Worm (Caenorhabditis elegans): Measurements from ENCODE around the gene phlp-2.

Gene phlp-2

ce11 chrIII:4205751-4206327 is 3.4 kb upstream of the phlp-2 start, which contains the start of gene R74.8:
Gene R74.8, plus strand, starts transcription at chrIII:4206277.
- peak; percentile 11 for TF ChIP-seq nfya-1 (tag; optimal IDR thresholded peaks at IDR 0.05; ENCODE audit: insufficient read depth)
- no peak for TF ChIP-seq nhr-11 (tag; optimal IDR thresholded peaks at IDR 0.05)
- no peak for TF ChIP-seq ZK546.5 (tag; optimal IDR thresholded peaks at IDR 0.05)
- no peak for TF ChIP-seq nhr-23 (tag; optimal IDR thresholded peaks at IDR 0.05)

ce11 chrIII:4208210-4208609 is 1.1 kb upstream of the phlp-2 start:
- TF ChIP-seq fkh-10 (GFP tag; optimal IDR thresholded peaks at IDR 0.05) (no peak), ceh-28 (tag; optimal IDR thresholded peaks at IDR 0.05) (no peak), elt-2 (tag; optimal IDR thresholded peaks at IDR 0.05) (no peak), nhr-76 (tag; optimal IDR thresholded peaks at IDR 0.05) (no peak), nhr-23 (tag; optimal IDR thresholded peaks at IDR 0.05) (no peak), lin-39 (tag; optimal IDR thresholded peaks at IDR 0.05) (no peak), nhr-28 (tag; optimal IDR thresholded peaks at IDR 0.05) (no peak), fkh-2 (tag; optimal IDR thresholded peaks at IDR 0.05) (no peak), nhr-237 (tag; optimal IDR thresholded peaks at IDR 0.05) (no peak), ZK546.5 (tag; optimal IDR thresholded peaks at IDR 0.05) (no peak), nhr-12 (tag; optimal IDR thresholded peaks at IDR 0.05) (no peak), egl-27 (tag; optimal IDR thresholded peaks at IDR 0.05) (no peak), eor-1 (tag; optimal IDR thresholded peaks at IDR 0.05) (no peak), ztf-11 (tag; optimal IDR thresholded peaks at IDR 0.05) (no peak), mml-1 (tag; optimal IDR thresholded peaks at IDR 0.05) (no peak), pqm-1 (tag; optimal IDR thresholded peaks at IDR 0.05) (no peak), sea-2 (GFP tag; optimal IDR thresholded peaks at IDR 0.05) (no peak)

ce11 chrIII:4210661-4211060 is 1.4 kb downstream of the phlp-2 start:
- TF ChIP-seq tbx-2 (tag; optimal IDR thresholded peaks at IDR 0.05), result no peak
- TF ChIP-seq snpc-4 (tag; optimal IDR thresholded peaks at IDR 0.05), result no peak
- no peak for TF ChIP-seq nhr-237 (tag; optimal IDR thresholded peaks at IDR 0.05)
- no peak for TF ChIP-seq hmg-11 (tag; optimal IDR thresholded peaks at IDR 0.05)
- no peak for TF ChIP-seq R02D3.7 (tag; optimal IDR thresholded peaks at IDR 0.05)
- peak; percentile 93 for TF ChIP-seq nfya-1 (tag; optimal IDR thresholded peaks at IDR 0.05; ENCODE audit: insufficient read depth)
- no peak for TF ChIP-seq zag-1 (tag; optimal IDR thresholded peaks at IDR 0.05)

DNA sequence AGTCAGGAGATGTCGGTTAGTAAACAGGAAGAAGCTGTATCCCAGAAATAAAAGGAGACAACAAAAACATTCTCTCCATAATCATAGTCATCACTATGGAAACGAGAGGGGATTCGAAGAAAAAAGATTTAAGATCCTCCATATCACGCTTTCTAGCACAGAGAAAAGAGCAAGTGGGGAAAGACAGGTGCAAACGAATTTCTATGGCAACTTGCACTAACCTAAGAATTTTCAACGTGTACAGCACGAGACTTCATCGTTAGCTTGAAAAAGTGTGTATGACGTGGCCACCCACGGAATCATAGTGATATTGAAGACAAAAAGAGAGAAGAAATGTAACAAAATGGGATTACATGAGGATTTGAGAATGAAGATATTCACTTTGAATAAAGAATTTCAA is 11.6 kb downstream of the phlp-2 start:
- no peak for TF ChIP-seq nhr-12 (tag; optimal IDR thresholded peaks at IDR 0.05)
- no peak for TF ChIP-seq aly-2 (tag; optimal IDR thresholded peaks at IDR 0.05)
- no peak for TF ChIP-seq fos-1 (tag; optimal IDR thresholded peaks at IDR 0.05)
- TF ChIP-seq pha-4 (tag; optimal IDR thresholded peaks at IDR 0.05), result no peak
- no peak for TF ChIP-seq lin-15B (tag; optimal IDR thresholded peaks at IDR 0.05)
- TF ChIP-seq nhr-67 (tag; optimal IDR thresholded peaks at IDR 0.05), result no peak
- TF ChIP-seq nhr-43 (tag; optimal IDR thresholded peaks at IDR 0.05; ENCODE audit: poor library complexity, severe bottlenecking), result no peak
- TF ChIP-seq sea-2 (GFP tag; optimal IDR thresholded peaks at IDR 0.05), result no peak
- no peak for TF ChIP-seq elt-1 (tag; optimal IDR thresholded peaks at IDR 0.05)
- no peak for TF ChIP-seq nfya-1 (tag; optimal IDR thresholded peaks at IDR 0.05; ENCODE audit: insufficient read depth)
- no peak for TF ChIP-seq nhr-237 (tag; optimal IDR thresholded peaks at IDR 0.05)
- no peak for TF ChIP-seq mdl-1 (tag; optimal IDR thresholded peaks at IDR 0.05)
- no peak for TF ChIP-seq nhr-25 (tag; optimal IDR thresholded peaks at IDR 0.05)

- TF ChIP-seq nfya-1 (tag; optimal IDR thresholded peaks at IDR 0.05; ENCODE audit: insufficient read depth), result peak; percentile 30
- no peak for TF ChIP-seq egl-5 (tag; optimal IDR thresholded peaks at IDR 0.05)
Measured at ce11 chrIII:4221527-4221926, 12.2 kb downstream of the phlp-2 start.
